Fruit fly (Drosophila melanogaster) whole organism: Measurements from ENCODE around the gene rk.

Source experiments
- CG8478 ChIP-seq: fragments of >200 bp; optimal IDR thresholded peaks from 2 replicates; lab custom pipeline; 2018; ENCODE audit warnings: inconsistent platforms
- Dll ChIP-seq: fragments of >200 bp; optimal IDR thresholded peaks from 2 replicates; lab custom pipeline; 2017
- EcR ChIP-seq, 2 experiments: fragments of >200 bp; optimal IDR thresholded peaks; 2 replicates each; lab custom pipeline; 2017; ENCODE audit warnings: missing biosample characterization in 2 of 2, missing genetic modification characterization in 2 of 2, missing genetic modification reagents in 2 of 2
- pan ChIP-seq: fragments of >200 bp; optimal IDR thresholded peaks from 2 replicates; lab custom pipeline; 2017
- psq ChIP-seq: fragments of >200 bp; optimal IDR thresholded peaks from 2 replicates; lab custom pipeline; 2017
- usp ChIP-seq: fragments of >200 bp; optimal IDR thresholded peaks from 2 replicates; lab custom pipeline; 2017; ENCODE audit warnings: missing biosample characterization, missing genetic modification characterization, mixed read lengths

rk gene

dm6 chr2L:14011591-14012303 lies 10.7 kb upstream of the rk start:
- TF ChIP-seq EcR (GFP tag; optimal IDR thresholded peaks at IDR 0.05; lab: Kevin White, UChicago) (no peak), pan (lab: Kevin White, UChicago) (no peak), usp (GFP tag; lab: Kevin White, UChicago) (no peak), Dll (lab: Kevin White, UChicago) (no peak), psq (lab: Kevin White, UChicago) (no peak), CG8478 (lab: Kevin White, UChicago) (no peak)

DNA sequence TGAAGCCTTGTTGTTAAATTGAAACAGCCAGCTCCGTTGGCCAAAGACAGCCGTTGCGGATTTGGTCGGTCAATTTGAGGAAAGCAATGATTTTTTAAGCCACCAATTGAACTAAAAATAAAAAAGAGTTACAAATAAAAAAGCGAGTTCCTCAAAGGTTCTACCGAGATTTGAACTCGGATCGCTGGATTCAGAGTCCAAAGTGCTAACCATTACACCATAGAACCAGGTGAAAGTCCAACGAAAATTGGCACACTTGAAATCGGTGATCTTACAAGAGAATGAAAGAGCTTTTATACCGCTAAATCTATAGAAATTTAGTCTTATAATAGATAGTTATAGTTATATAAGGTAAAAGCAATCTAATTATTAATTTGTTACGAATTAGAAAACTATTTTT lies 9.4 kb upstream of the rk start:
- TF ChIP-seq usp (GFP tag; lab: Kevin White, UChicago) (no peak), CG8478 (lab: Kevin White, UChicago) (no peak), Dll (lab: Kevin White, UChicago) (no peak), EcR (GFP tag; optimal IDR thresholded peaks at IDR 0.05; lab: Kevin White, UChicago) (no peak), psq (lab: Kevin White, UChicago) (no peak), pan (lab: Kevin White, UChicago) (no peak)

DNA sequence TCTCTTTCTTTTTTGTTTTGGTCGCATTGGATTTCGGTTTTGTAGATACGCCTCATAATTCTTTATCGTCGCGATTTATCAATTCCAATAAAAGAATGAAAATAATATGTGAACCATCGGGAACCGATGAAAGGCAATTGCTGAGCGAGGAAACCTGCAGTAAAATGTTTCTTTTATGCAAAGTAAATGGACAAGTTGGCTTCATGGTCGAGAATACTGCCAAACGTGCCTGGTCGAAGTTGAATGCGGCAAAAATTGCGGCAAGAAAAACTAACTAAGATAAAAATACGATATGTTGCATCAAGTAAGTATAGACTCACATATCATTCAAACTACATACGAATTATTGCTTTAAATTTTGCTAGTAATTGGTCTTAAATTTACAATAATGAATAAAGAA lies 6.8 kb upstream of the rk start, which contains the start of gene CG42692:
Gene CG42692 (plus strand): TSS at position 301 of the 400 bp plus-strand sequence.
- TF ChIP-seq usp (GFP tag; lab: Kevin White, UChicago) (no peak), EcR (GFP tag; optimal IDR thresholded peaks at IDR 0.05; lab: Kevin White, UChicago) (no peak), psq (lab: Kevin White, UChicago) (no peak), CG8478 (lab: Kevin White, UChicago) (no peak), Dll (lab: Kevin White, UChicago) (no peak), pan (lab: Kevin White, UChicago) (no peak)

DNA sequence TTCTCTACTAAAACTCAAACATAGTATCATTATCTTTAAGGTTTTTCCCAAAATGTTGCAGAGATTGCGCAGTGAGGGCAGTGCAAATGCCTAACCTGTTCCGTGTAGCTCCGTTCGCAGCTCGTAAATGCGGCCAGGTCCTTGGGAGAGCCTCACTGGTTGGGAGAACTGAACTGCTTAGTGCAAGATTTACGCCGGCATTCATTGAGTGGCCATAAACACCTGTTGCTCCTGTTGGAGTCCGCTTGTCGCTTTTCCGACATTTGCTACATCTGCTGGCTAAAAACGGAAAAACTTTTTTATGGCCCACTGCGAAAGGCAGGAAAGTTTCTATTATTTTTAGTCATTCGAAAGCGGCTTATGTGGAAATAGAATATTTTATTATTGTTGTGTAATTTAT lies 839 bp upstream of the rk start:
- TF ChIP-seq pan (lab: Kevin White, UChicago) (no peak), EcR (GFP tag; optimal IDR thresholded peaks at IDR 0.05; lab: Kevin White, UChicago) (no peak), usp (GFP tag; lab: Kevin White, UChicago) (no peak), psq (lab: Kevin White, UChicago) (no peak), CG8478 (lab: Kevin White, UChicago) (no peak), Dll (lab: Kevin White, UChicago) (no peak)

dm6 chr2L:13998952-13999351 lies 2.1 kb downstream of the rk start:
- TF ChIP-seq pan (lab: Kevin White, UChicago) (no peak), usp (GFP tag; lab: Kevin White, UChicago) (no peak), EcR (GFP tag; optimal IDR thresholded peaks at IDR 0.05; lab: Kevin White, UChicago) (no peak), CG8478 (lab: Kevin White, UChicago) (no peak), psq (lab: Kevin White, UChicago) (no peak), Dll (lab: Kevin White, UChicago) (no peak)

DNA sequence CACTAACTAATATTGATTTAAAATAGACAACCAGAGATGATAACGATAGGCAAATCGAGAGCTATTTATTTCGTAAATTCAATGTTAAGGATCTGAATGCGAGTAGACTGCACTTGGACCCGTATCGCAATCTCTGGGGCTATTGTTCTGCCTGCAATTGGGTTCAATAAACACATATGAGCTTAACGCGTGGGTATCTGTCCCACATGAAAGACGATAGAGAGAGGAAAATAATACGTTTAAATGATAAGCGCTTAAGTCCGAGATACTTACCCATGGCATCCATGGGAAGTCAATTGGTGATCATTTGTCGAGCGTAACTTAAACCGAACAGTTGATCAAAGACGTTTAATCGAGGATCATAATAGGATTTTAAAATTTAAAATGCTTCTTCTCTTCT lies 21.2 kb downstream of the rk start, which contains the start of gene NimC2:
Gene NimC2 (plus strand): TSS at position 301 of the 400 bp plus-strand sequence.
- TF ChIP-seq psq (lab: Kevin White, UChicago) (no peak), pan (lab: Kevin White, UChicago) (no peak), EcR (GFP tag; optimal IDR thresholded peaks at IDR 0.05; lab: Kevin White, UChicago) (no peak), usp (GFP tag; lab: Kevin White, UChicago) (no peak), Dll (lab: Kevin White, UChicago) (no peak), CG8478 (lab: Kevin White, UChicago) (no peak)

- no peak for TF ChIP-seq usp (GFP tag; lab: Kevin White, UChicago)
- TF ChIP-seq Dll (lab: Kevin White, UChicago), result no peak
- TF ChIP-seq CG8478 (lab: Kevin White, UChicago), result no peak
- TF ChIP-seq EcR (GFP tag; optimal IDR thresholded peaks at IDR 0.05; lab: Kevin White, UChicago), result no peak
- no peak for TF ChIP-seq psq (lab: Kevin White, UChicago)
- TF ChIP-seq pan (lab: Kevin White, UChicago), result no peak
These were observed 24.0 kb downstream of the rk start, which contains the start of gene Cyp28a5 for dm6 chr2L:13977073-13977472. Gene Cyp28a5 (plus strand): TSS chr2L:13977302.

dm6 chr2L:13976669-13977068 lies 24.4 kb downstream of the rk start, which contains the start of gene NimC1:
Gene NimC1 (minus strand): TSS chr2L:13976769.
- TF ChIP-seq pan (lab: Kevin White, UChicago) (no peak), CG8478 (lab: Kevin White, UChicago) (no peak), psq (lab: Kevin White, UChicago) (no peak), usp (GFP tag; lab: Kevin White, UChicago) (no peak), EcR (GFP tag; optimal IDR thresholded peaks at IDR 0.05; lab: Kevin White, UChicago) (no peak), Dll (lab: Kevin White, UChicago) (no peak)

dm6 chr2L:13972847-13973246 lies 28.2 kb downstream of the rk start, which contains the start of gene He:
Gene He (minus strand): TSS chr2L:13972947.
- no peak for TF ChIP-seq pan (lab: Kevin White, UChicago)
- no peak for TF ChIP-seq CG8478 (lab: Kevin White, UChicago)
- no peak for TF ChIP-seq EcR (GFP tag; optimal IDR thresholded peaks at IDR 0.05; lab: Kevin White, UChicago)
- no peak for TF ChIP-seq psq (lab: Kevin White, UChicago)
- TF ChIP-seq usp (GFP tag; lab: Kevin White, UChicago), result no peak
- no peak for TF ChIP-seq Dll (lab: Kevin White, UChicago)

DNA sequence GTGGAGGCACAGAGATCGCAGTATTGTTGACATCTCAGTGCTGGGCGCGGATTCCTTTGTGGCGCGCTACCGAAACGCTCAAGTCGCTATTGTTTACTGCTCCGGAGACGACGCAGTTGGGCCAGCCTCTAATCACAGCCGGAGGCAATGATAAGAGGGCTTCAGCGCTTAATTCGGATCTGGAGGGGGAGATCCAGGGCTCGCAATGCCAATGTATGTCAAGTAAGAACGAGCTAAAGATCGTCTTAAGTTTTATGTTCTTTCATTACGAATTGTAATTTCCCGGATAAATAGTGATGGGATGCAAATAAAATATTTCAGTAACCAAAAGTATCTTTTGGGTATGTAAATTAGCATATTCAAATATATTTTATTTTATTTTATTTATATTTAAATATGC lies 31.2 kb downstream of the rk start, which contains the start of the genes NimB4 and NimB5:
Gene NimB4 (minus strand): TSS at position 101 of the 400 bp plus-strand sequence.
Gene NimB5 (plus strand): TSS at position 302 of the 400 bp plus-strand sequence.
- TF ChIP-seq EcR (GFP tag; optimal IDR thresholded peaks at IDR 0.05; lab: Kevin White, UChicago) (no peak), CG8478 (lab: Kevin White, UChicago) (no peak)

DNA sequence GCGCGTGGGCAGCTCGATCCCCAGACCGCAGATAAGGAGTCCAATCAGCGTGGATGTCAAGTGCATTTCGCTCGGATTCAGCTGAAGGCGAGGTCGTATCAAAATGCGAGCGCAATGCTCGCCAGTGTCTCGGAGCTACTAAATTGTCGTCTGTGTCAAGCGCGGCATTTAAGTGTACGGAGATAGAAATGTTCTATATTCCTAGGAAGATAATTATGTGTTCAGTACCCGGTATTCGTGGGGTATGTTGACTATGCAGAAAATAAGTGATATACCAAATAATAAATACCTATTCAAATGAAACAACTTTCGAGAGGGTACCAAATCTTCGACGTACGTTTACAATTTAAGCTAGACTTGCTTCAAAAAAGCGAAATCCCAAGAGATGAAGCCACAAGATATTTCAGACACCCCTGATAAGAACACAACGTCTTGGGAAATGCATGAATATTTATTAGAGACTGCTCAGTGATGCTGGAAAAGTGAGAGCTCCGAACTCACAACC lies 33.1 kb downstream of the rk start, which contains the start of gene NimB3:
Gene NimB3 (minus strand): TSS at position 140 of the 505 bp plus-strand sequence.
- TF ChIP-seq EcR (GFP tag; optimal IDR thresholded peaks at IDR 0.05; lab: Kevin White, UChicago) (no peak), psq (lab: Kevin White, UChicago) (no peak), usp (GFP tag; lab: Kevin White, UChicago) (no peak), Dll (lab: Kevin White, UChicago) (no peak), CG8478 (lab: Kevin White, UChicago) (no peak), pan (lab: Kevin White, UChicago) (no peak)
